Fruit fly (Drosophila melanogaster) whole organism, adult: Measurements from ENCODE around the gene CG6686.

Experiments used
- CG11617 ChIP-seq: fragments of 200-800 bp; sonication (Bioruptor generic); optimal IDR thresholded peaks from 2 replicates; lab custom pipeline; 2017; ENCODE audit warnings: mild to moderate bottlenecking, missing biosample characterization, missing genetic modification reagents, missing genetic modification characterization
- CG12768 ChIP-seq: fragments of 200-800 bp; sonication (Bioruptor generic); optimal IDR thresholded peaks from 2 replicates; lab custom pipeline; 2017; ENCODE audit warnings: missing biosample characterization, missing genetic modification characterization, mild to moderate bottlenecking, moderate library complexity, missing genetic modification reagents
- CG14711 ChIP-seq: fragments of 200-800 bp; sonication (Bioruptor generic); optimal IDR thresholded peaks from 2 replicates; lab custom pipeline; 2018; ENCODE audit warnings: missing biosample characterization, mild to moderate bottlenecking, missing genetic modification characterization, moderate library complexity
- CG1620 ChIP-seq: fragments of 200-800 bp; sonication (Bioruptor generic); optimal IDR thresholded peaks from 2 replicates; lab custom pipeline; 2016; ENCODE audit warnings: missing biosample characterization, missing genetic modification characterization
- CG33017 ChIP-seq: fragments of 200-800 bp; sonication (Bioruptor generic); optimal IDR thresholded peaks from 2 replicates; lab custom pipeline; 2018; ENCODE audit warnings: missing biosample characterization, mild to moderate bottlenecking, missing genetic modification characterization, moderate library complexity
- CG5204 ChIP-seq: fragments of 200-800 bp; sonication (Bioruptor generic); optimal IDR thresholded peaks from 2 replicates; lab custom pipeline; 2016; ENCODE audit warnings: missing biosample characterization, missing genetic modification characterization
- CG7045 ChIP-seq: fragments of 200-800 bp; sonication (Bioruptor generic); optimal IDR thresholded peaks from 2 replicates; lab custom pipeline; 2017; ENCODE audit warnings: missing biosample characterization, mild to moderate bottlenecking, missing genetic modification characterization
- CG7101 ChIP-seq: fragments of 200-800 bp; sonication (Bioruptor generic); optimal IDR thresholded peaks from 2 replicates; lab custom pipeline; 2018; ENCODE audit warnings: missing biosample characterization, mild to moderate bottlenecking, missing genetic modification characterization, moderate library complexity
- Clk ChIP-seq: fragments of 200-800 bp; sonication (Bioruptor generic); optimal IDR thresholded peaks from 2 replicates; lab custom pipeline; 2017; ENCODE audit warnings: missing biosample characterization, missing genetic modification characterization
- Crg-1 ChIP-seq: fragments of 200-800 bp; sonication (Bioruptor generic); optimal IDR thresholded peaks from 2 replicates; lab custom pipeline; 2016; ENCODE audit warnings: missing biosample characterization, missing genetic modification characterization
- Hr96 ChIP-seq: fragments of 200-800 bp; sonication (Bioruptor generic); optimal IDR thresholded peaks from 2 replicates; lab custom pipeline; 2016; ENCODE audit warnings: missing biosample characterization, missing genetic modification characterization
- Mnt ChIP-seq: fragments of 200-800 bp; sonication (Bioruptor generic); optimal IDR thresholded peaks from 2 replicates; lab custom pipeline; 2016; ENCODE audit warnings: missing biosample characterization, mild to moderate bottlenecking, missing genetic modification characterization
- bab1 ChIP-seq: fragments of 200-800 bp; sonication (Bioruptor generic); optimal IDR thresholded peaks from 3 replicates; lab custom pipeline; 2019; ENCODE audit warnings: missing biosample characterization, mild to moderate bottlenecking, missing genetic modification characterization, moderate library complexity
- cic ChIP-seq: fragments of 200-800 bp; sonication (Bioruptor generic); optimal IDR thresholded peaks from 2 replicates; lab custom pipeline; 2017; ENCODE audit warnings: missing biosample characterization, mild to moderate bottlenecking, missing genetic modification characterization, moderate library complexity
- cnc ChIP-seq, 2 experiments: fragments of >200 bp; optimal IDR thresholded peaks; 2 replicates each; lab custom pipeline; 2017
- kay ChIP-seq: fragments of 200-800 bp; sonication (Bioruptor generic); peaks from one replicate; lab custom pipeline; 2016; ENCODE audit warnings: missing biosample characterization, missing genetic modification characterization, borderline replicate concordance
- ovo ChIP-seq: fragments of 200-800 bp; sonication (Bioruptor generic); optimal IDR thresholded peaks from 2 replicates; lab custom pipeline; 2016; ENCODE audit warnings: missing biosample characterization, missing genetic modification characterization
- pad ChIP-seq: fragments of 200-800 bp; sonication (Bioruptor generic); optimal IDR thresholded peaks from 3 replicates; lab custom pipeline; 2017; ENCODE audit warnings: missing biosample characterization, missing genetic modification characterization, mild to moderate bottlenecking, moderate library complexity, missing genetic modification reagents
- tj ChIP-seq: fragments of 200-800 bp; sonication (Bioruptor generic); optimal IDR thresholded peaks from 3 replicates; lab custom pipeline; 2017; ENCODE audit warnings: missing biosample characterization, mild to moderate bottlenecking, missing genetic modification characterization, moderate library complexity
- toe ChIP-seq: fragments of 200-800 bp; sonication (Bioruptor generic); optimal IDR thresholded peaks from 2 replicates; lab custom pipeline; 2016; ENCODE audit warnings: missing biosample characterization, missing genetic modification characterization

The CG6686 gene

dm6 chr2L:11942265-11942664, 45.6 kb downstream of the CG6686 start:
- TF ChIP-seq Clk (no peak), toe (no peak), cic (GFP tag; lab: Kevin White, UChicago) (no peak)

- no peak for TF ChIP-seq CG1620 (GFP tag; lab: Kevin White, UChicago)
- no peak for TF ChIP-seq CG7045 (GFP tag; lab: Kevin White, UChicago)
- TF ChIP-seq ovo (GFP tag; lab: Kevin White, UChicago) = no peak
- TF ChIP-seq cic (GFP tag; lab: Kevin White, UChicago) = no peak
- TF ChIP-seq Crg-1 (GFP tag; lab: Kevin White, UChicago) = no peak
- TF ChIP-seq CG12768 (GFP tag; lab: Kevin White, UChicago) = no peak
Measured at dm6 chr2L:11940620-11941019, 47.2 kb downstream of the CG6686 start.

dm6 chr2L:11937669-11938068, 50.2 kb downstream of the CG6686 start, which contains the start of gene Or33c:
TSS of gene Or33c (plus strand) at chr2L:11937969.
- TF ChIP-seq Hr96 (GFP tag; lab: Kevin White, UChicago) (no peak), CG14711 (tag; lab: Kevin White, UChicago) (no peak), cic (GFP tag; lab: Kevin White, UChicago) (no peak), ovo (GFP tag; lab: Kevin White, UChicago) (no peak), Clk (no peak), CG11617 (GFP tag; lab: Kevin White, UChicago) (no peak), toe (no peak), cnc (optimal IDR thresholded peaks at IDR 0.05; lab: Kevin White, UChicago) (no peak), CG33017 (tag; lab: Kevin White, UChicago) (no peak), Crg-1 (GFP tag; lab: Kevin White, UChicago) (no peak), Mnt (GFP tag; lab: Kevin White, UChicago) (no peak), pad (GFP tag; lab: Kevin White, UChicago) (no peak), tj (GFP tag; lab: Kevin White, UChicago) (no peak), CG7101 (tag; lab: Kevin White, UChicago) (no peak), CG1620 (GFP tag; lab: Kevin White, UChicago) (no peak)

DNA sequence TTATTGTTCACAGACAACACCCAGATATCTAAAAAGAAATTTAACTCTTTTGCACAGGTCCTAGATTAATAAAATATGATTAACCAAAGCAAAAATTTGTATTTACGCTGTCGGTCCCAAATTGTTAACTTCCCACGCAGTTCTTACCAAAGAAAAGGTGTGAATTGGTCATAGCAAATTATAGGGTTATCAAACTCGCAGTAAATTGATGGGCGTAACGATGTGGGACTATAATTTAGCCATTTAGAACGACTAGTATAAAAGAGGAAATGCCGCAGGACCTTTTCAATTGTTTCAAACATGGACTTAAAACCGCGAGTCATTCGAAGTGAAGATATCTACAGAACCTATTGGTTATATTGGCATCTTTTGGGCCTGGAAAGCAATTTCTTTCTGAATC, 52.0 kb downstream of the CG6686 start, which contains the start of gene Or33b:
TSS of gene Or33b (plus strand) at position 301 of the 400 bp plus-strand sequence.
- no peak for TF ChIP-seq CG33017 (tag; lab: Kevin White, UChicago)
- TF ChIP-seq toe = no peak
- no peak for TF ChIP-seq Clk
- no peak for TF ChIP-seq Crg-1 (GFP tag; lab: Kevin White, UChicago)
- no peak for TF ChIP-seq cnc (optimal IDR thresholded peaks at IDR 0.05; lab: Kevin White, UChicago)
- no peak for TF ChIP-seq cic (GFP tag; lab: Kevin White, UChicago)
- TF ChIP-seq Mnt (GFP tag; lab: Kevin White, UChicago) = no peak
- TF ChIP-seq pad (GFP tag; lab: Kevin White, UChicago) = no peak
- no peak for TF ChIP-seq CG5204
- TF ChIP-seq tj (GFP tag; lab: Kevin White, UChicago) = no peak
- TF ChIP-seq CG14711 (tag; lab: Kevin White, UChicago) = no peak
- TF ChIP-seq Hr96 (GFP tag; lab: Kevin White, UChicago) = no peak
- TF ChIP-seq CG7045 (GFP tag; lab: Kevin White, UChicago) = no peak
- TF ChIP-seq CG7101 (tag; lab: Kevin White, UChicago) = no peak
- no peak for TF ChIP-seq CG1620 (GFP tag; lab: Kevin White, UChicago)
- TF ChIP-seq kay = no peak
- no peak for TF ChIP-seq CG12768 (GFP tag; lab: Kevin White, UChicago)
- no peak for TF ChIP-seq bab1
- TF ChIP-seq ovo (GFP tag; lab: Kevin White, UChicago) = no peak
- TF ChIP-seq CG11617 (GFP tag; lab: Kevin White, UChicago) = no peak
